Worm (Caenorhabditis elegans): ENCODE results near the gene F25A2.1.

ce11 chrV:1230540-1230939 is 51.2 kb downstream of the F25A2.1 start:
- TF ChIP-seq unc-62 (GFP tag; optimal IDR thresholded peaks at IDR 0.05) (no peak), eor-1 (tag; optimal IDR thresholded peaks at IDR 0.05) (no peak), elt-2 (tag; optimal IDR thresholded peaks at IDR 0.05) (no peak), skn-1 (tag; optimal IDR thresholded peaks at IDR 0.05) (no peak), egl-27 (tag; optimal IDR thresholded peaks at IDR 0.05) (no peak), snpc-4 (tag; optimal IDR thresholded peaks at IDR 0.05) (no peak), elt-3 (tag; optimal IDR thresholded peaks at IDR 0.05) (no peak), pha-4 (tag; optimal IDR thresholded peaks at IDR 0.05) (no peak), fos-1 (tag; optimal IDR thresholded peaks at IDR 0.05) (no peak), ama-1 (optimal IDR thresholded peaks at IDR 0.05) (no peak), ZK546.5 (tag; optimal IDR thresholded peaks at IDR 0.05) (no peak), ceh-16 (tag; optimal IDR thresholded peaks at IDR 0.05) (no peak), lin-39 (tag; optimal IDR thresholded peaks at IDR 0.05) (no peak), pqm-1 (tag; optimal IDR thresholded peaks at IDR 0.05) (no peak)
